Worm (Caenorhabditis elegans) whole organism, mixed stage, embryonic: ENCODE measurements around the gene mlc-6.

ENCODE experiments used
- bed-3 ChIP-seq: fragments of 200-800 bp; sonication (Bioruptor generic); optimal IDR thresholded peaks from 3 replicates; lab custom pipeline; 2018; ENCODE audit warnings: mild to moderate bottlenecking, missing genetic modification characterization, moderate library complexity, missing compliant biosample characterization
- ces-1 ChIP-seq: fragments of 150-350 bp; optimal IDR thresholded peaks from 2 replicates; lab custom pipeline; 2014; ENCODE audit warnings: missing biosample characterization, missing genetic modification reagents, missing genetic modification characterization
- drap-1 ChIP-seq: fragments of 200-800 bp; sonication (Bioruptor generic); optimal IDR thresholded peaks from 3 replicates; lab custom pipeline; 2018; ENCODE audit warnings: mild to moderate bottlenecking, missing genetic modification characterization, missing compliant biosample characterization
- lin-13 ChIP-seq: fragments of 150-350 bp; optimal IDR thresholded peaks from 2 replicates; lab custom pipeline; 2014; ENCODE audit warnings: missing biosample characterization, missing genetic modification characterization
- lsy-2 ChIP-seq: fragments of 150-350 bp; optimal IDR thresholded peaks from 2 replicates; lab custom pipeline; 2014; ENCODE audit warnings: missing biosample characterization, missing genetic modification characterization
- nhr-12 ChIP-seq: fragments of 150-350 bp; optimal IDR thresholded peaks from 2 replicates; lab custom pipeline; 2014; ENCODE audit warnings: missing biosample characterization, missing genetic modification characterization
- nhr-237 ChIP-seq: fragments of 150-350 bp; optimal IDR thresholded peaks from 2 replicates; lab custom pipeline; 2014; ENCODE audit warnings: missing biosample characterization, missing genetic modification characterization
- unc-39 ChIP-seq: fragments of 150-350 bp; optimal IDR thresholded peaks from 2 replicates; lab custom pipeline; 2014; ENCODE audit warnings: missing biosample characterization, missing genetic modification characterization
- unc-62 ChIP-seq: fragments of 150-350 bp; optimal IDR thresholded peaks from 2 replicates; lab custom pipeline; 2014; ENCODE audit warnings: missing biosample characterization, missing genetic modification reagents, missing genetic modification characterization

- TF ChIP-seq unc-62 (GFP tag; lab: Kevin White, UChicago) (no peak), lsy-2 (tag; lab: Kevin White, UChicago) (no peak), bed-3 (GFP tag; lab: Kevin White, UChicago) (no peak), nhr-237 (tag; lab: Kevin White, UChicago) (no peak), drap-1 (GFP tag; lab: Kevin White, UChicago) (no peak), ces-1 (GFP tag; lab: Kevin White, UChicago) (no peak), lin-13 (no peak), unc-39 (tag; lab: Kevin White, UChicago) (no peak), nhr-12 (tag; lab: Kevin White, UChicago) (no peak)
These were observed 43.6 kb upstream of the mlc-6 start for ce11 chrX:14289993-14290392.
